Worm (Caenorhabditis elegans): ENCODE results near the gene unc-50.

- TF ChIP-seq unc-62 (GFP tag; optimal IDR thresholded peaks at IDR 0.05) (no peak), nhr-12 (tag; optimal IDR thresholded peaks at IDR 0.05) (no peak), lsy-2 (tag; optimal IDR thresholded peaks at IDR 0.05) (no peak), C16A3.4 (tag; optimal IDR thresholded peaks at IDR 0.05) (no peak), nhr-19 (GFP tag; conservative IDR thresholded peaks at IDR 0.05) (no peak), unc-30 (tag; optimal IDR thresholded peaks at IDR 0.05) (no peak), ztf-4 (tag; optimal IDR thresholded peaks at IDR 0.05) (no peak), lin-13 (GFP tag; optimal IDR thresholded peaks at IDR 0.05) (no peak), pqm-1 (tag; optimal IDR thresholded peaks at IDR 0.05) (no peak), nhr-237 (tag; optimal IDR thresholded peaks at IDR 0.05) (no peak)
Observed at ce11 chrIII:10271807-10272206, 46.2 kb downstream of the unc-50 start.

All from whole organism, L1 larva.